Worm (Caenorhabditis elegans) whole organism, L3 larva: ENCODE measurements around the gene K04G11.3.

Experiments
- R02D3.7 ChIP-seq: fragments of 150-350 bp; optimal IDR thresholded peaks from 2 replicates; lab custom pipeline; 2014; ENCODE audit warnings: missing biosample characterization, missing genetic modification characterization
- ZK546.5 ChIP-seq: sonication (generic microtip); optimal IDR thresholded peaks from 2 replicates; lab custom pipeline; 2017; ENCODE audit warnings: missing biosample characterization, missing genetic modification characterization
- aly-2 ChIP-seq: fragments of 150-350 bp; optimal IDR thresholded peaks from 2 replicates; lab custom pipeline; 2014; ENCODE audit warnings: missing biosample characterization, missing genetic modification characterization
- ama-1 ChIP-seq: fragments of 150-350 bp; optimal IDR thresholded peaks from 2 replicates; lab custom pipeline; 2018
- ceh-16 ChIP-seq: sonication (generic microtip); optimal IDR thresholded peaks from 2 replicates; lab custom pipeline; 2017; ENCODE audit warnings: missing biosample characterization, missing genetic modification characterization
- ceh-28 ChIP-seq: fragments of 150-350 bp; optimal IDR thresholded peaks from 2 replicates; lab custom pipeline; 2014; ENCODE audit warnings: missing biosample characterization, missing genetic modification reagents, missing genetic modification characterization
- ceh-82 ChIP-seq: fragments of 150-350 bp; optimal IDR thresholded peaks from 2 replicates; lab custom pipeline; 2014; ENCODE audit warnings: missing biosample characterization, missing genetic modification characterization
- ceh-9 ChIP-seq: sonication (generic microtip); optimal IDR thresholded peaks from 2 replicates; lab custom pipeline; 2018; ENCODE audit warnings: missing biosample characterization, missing genetic modification characterization
- daf-12 ChIP-seq: fragments of 150-350 bp; optimal IDR thresholded peaks from 2 replicates; lab custom pipeline; 2014; ENCODE audit warnings: missing biosample characterization, missing genetic modification reagents, missing genetic modification characterization
- egl-27 ChIP-seq: sonication (generic microtip); optimal IDR thresholded peaks from 4 replicates; lab custom pipeline; 2017; ENCODE audit warnings: missing biosample characterization, missing genetic modification reagents, missing genetic modification characterization
- egl-5 ChIP-seq: fragments of 150-350 bp; optimal IDR thresholded peaks from 2 replicates; lab custom pipeline; 2017; ENCODE audit warnings: missing biosample characterization, missing genetic modification reagents, missing genetic modification characterization, inconsistent platforms
- elt-1 ChIP-seq: fragments of 150-350 bp; optimal IDR thresholded peaks from 2 replicates; lab custom pipeline; 2014; ENCODE audit warnings: missing biosample characterization, missing genetic modification characterization
- elt-2 ChIP-seq: sonication (generic microtip); optimal IDR thresholded peaks from 2 replicates; lab custom pipeline; 2016; ENCODE audit warnings: missing genetic modification reagents, mild to moderate bottlenecking, missing genetic modification characterization, missing compliant biosample characterization
- elt-3 ChIP-seq, 3 experiments: fragments of 150-350 bp in 1 of 3; sonication (generic microtip) in 2 of 3; optimal IDR thresholded peaks; 2 replicates in 2 of 3; 4 replicates in 1 of 3; lab custom pipeline; 2014 to 2017; ENCODE audit warnings: missing biosample characterization in 3 of 3, missing genetic modification characterization in 3 of 3
- eor-1 ChIP-seq, 2 experiments: fragments of 150-350 bp; optimal IDR thresholded peaks; 2 replicates each; lab custom pipeline; 2014 to 2018; ENCODE audit warnings: missing biosample characterization in 2 of 2, missing genetic modification characterization in 2 of 2
- fkh-10 ChIP-seq: sonication (generic microtip); optimal IDR thresholded peaks from 2 replicates; lab custom pipeline; 2017; ENCODE audit warnings: missing biosample characterization, missing genetic modification reagents, missing genetic modification characterization
- fkh-2 ChIP-seq: fragments of 150-350 bp; optimal IDR thresholded peaks from 2 replicates; lab custom pipeline; 2014; ENCODE audit warnings: missing biosample characterization, missing genetic modification reagents, missing genetic modification characterization
- fos-1 ChIP-seq: fragments of 150-350 bp; optimal IDR thresholded peaks from 2 replicates; lab custom pipeline; 2014; ENCODE audit warnings: missing biosample characterization, missing genetic modification characterization
- hmg-11 ChIP-seq: sonication (generic microtip); optimal IDR thresholded peaks from 2 replicates; lab custom pipeline; 2016; ENCODE audit warnings: missing genetic modification characterization, missing compliant biosample characterization
- jun-1 ChIP-seq: fragments of 150-350 bp; optimal IDR thresholded peaks from 2 replicates; lab custom pipeline; 2014; ENCODE audit warnings: missing biosample characterization, missing genetic modification reagents, missing genetic modification characterization
- lin-15B ChIP-seq: fragments of 150-350 bp; optimal IDR thresholded peaks from 2 replicates; lab custom pipeline; 2014; ENCODE audit warnings: missing biosample characterization, missing genetic modification characterization
- lin-39 ChIP-seq: fragments of 150-350 bp; optimal IDR thresholded peaks from 2 replicates; lab custom pipeline; 2018; ENCODE audit warnings: missing biosample characterization, missing genetic modification reagents, missing genetic modification characterization
- lsy-12 ChIP-seq: sonication (generic microtip); optimal IDR thresholded peaks from 2 replicates; lab custom pipeline; 2016; ENCODE audit warnings: mild to moderate bottlenecking, missing genetic modification characterization, missing compliant biosample characterization
- mml-1 ChIP-seq: fragments of 150-350 bp; sonication (generic microtip); optimal IDR thresholded peaks from 3 replicates; lab custom pipeline; 2014; ENCODE audit warnings: missing biosample characterization, missing genetic modification characterization
- nfya-1 ChIP-seq: sonication (generic microtip); optimal IDR thresholded peaks from 2 replicates; lab custom pipeline; 2017; ENCODE audit warnings: missing genetic modification characterization, mild to moderate bottlenecking, missing compliant biosample characterization, antibody characterized with exemption, moderate library complexity; ENCODE audit not compliant: insufficient read depth
- nhr-11 ChIP-seq: fragments of 150-350 bp; optimal IDR thresholded peaks from 2 replicates; lab custom pipeline; 2014; ENCODE audit warnings: missing biosample characterization, missing genetic modification characterization
- nhr-23 ChIP-seq: fragments of 150-350 bp; optimal IDR thresholded peaks from 2 replicates; lab custom pipeline; 2014; ENCODE audit warnings: missing biosample characterization, missing genetic modification reagents, missing genetic modification characterization
- nhr-25 ChIP-seq: sonication (generic microtip); optimal IDR thresholded peaks from 2 replicates; lab custom pipeline; 2017; ENCODE audit warnings: missing biosample characterization, missing genetic modification characterization
- nhr-28 ChIP-seq: fragments of 150-350 bp; optimal IDR thresholded peaks from 2 replicates; lab custom pipeline; 2014; ENCODE audit warnings: missing biosample characterization, missing genetic modification characterization
- nhr-43 ChIP-seq: sonication (generic microtip); optimal IDR thresholded peaks from 2 replicates; lab custom pipeline; 2016; ENCODE audit warnings: mild to moderate bottlenecking, missing genetic modification characterization, missing compliant biosample characterization; ENCODE audit not compliant: poor library complexity, severe bottlenecking
- nhr-67 ChIP-seq: fragments of 150-350 bp; optimal IDR thresholded peaks from 2 replicates; lab custom pipeline; 2014; ENCODE audit warnings: missing biosample characterization, missing genetic modification characterization
- nhr-76 ChIP-seq: fragments of 150-350 bp; sonication (generic microtip); optimal IDR thresholded peaks from 5 replicates; lab custom pipeline; 2014; ENCODE audit warnings: missing biosample characterization, missing genetic modification characterization
- nhr-77 ChIP-seq: fragments of 150-350 bp; optimal IDR thresholded peaks from 2 replicates; lab custom pipeline; 2014; ENCODE audit warnings: missing biosample characterization, missing genetic modification characterization
- pha-4 ChIP-seq: fragments of 150-350 bp; optimal IDR thresholded peaks from 2 replicates; lab custom pipeline; 2014; ENCODE audit warnings: missing biosample characterization, missing genetic modification reagents, missing genetic modification characterization
- pqm-1 ChIP-seq: fragments of 150-350 bp; optimal IDR thresholded peaks from 2 replicates; lab custom pipeline; 2017; ENCODE audit warnings: missing biosample characterization, missing genetic modification characterization, inconsistent platforms
- sea-2 ChIP-seq: fragments of 150-350 bp; sonication (generic microtip); optimal IDR thresholded peaks from 4 replicates; lab custom pipeline; 2014; ENCODE audit warnings: missing biosample characterization, missing genetic modification reagents, missing genetic modification characterization
- skn-1 ChIP-seq: fragments of 150-350 bp; optimal IDR thresholded peaks from 2 replicates; lab custom pipeline; 2014; ENCODE audit warnings: missing biosample characterization, missing genetic modification characterization
- tbx-2 ChIP-seq: sonication (generic microtip); optimal IDR thresholded peaks from 2 replicates; lab custom pipeline; 2016; ENCODE audit warnings: mild to moderate bottlenecking, missing genetic modification characterization, missing compliant biosample characterization
- unc-39 ChIP-seq: sonication (generic microtip); optimal IDR thresholded peaks from 4 replicates; lab custom pipeline; 2017; ENCODE audit warnings: missing biosample characterization, missing genetic modification characterization
- unc-62 ChIP-seq: fragments of 150-350 bp; sonication (generic microtip); optimal IDR thresholded peaks from 4 replicates; lab custom pipeline; 2014; ENCODE audit warnings: missing biosample characterization, missing genetic modification reagents, missing genetic modification characterization
- zag-1 ChIP-seq: fragments of 150-350 bp; optimal IDR thresholded peaks from 2 replicates; lab custom pipeline; 2014; ENCODE audit warnings: missing biosample characterization, missing genetic modification characterization
- ztf-11 ChIP-seq: fragments of 150-350 bp; optimal IDR thresholded peaks from 2 replicates; lab custom pipeline; 2014; ENCODE audit warnings: missing biosample characterization, missing genetic modification characterization

Gene K04G11.3

DNA sequence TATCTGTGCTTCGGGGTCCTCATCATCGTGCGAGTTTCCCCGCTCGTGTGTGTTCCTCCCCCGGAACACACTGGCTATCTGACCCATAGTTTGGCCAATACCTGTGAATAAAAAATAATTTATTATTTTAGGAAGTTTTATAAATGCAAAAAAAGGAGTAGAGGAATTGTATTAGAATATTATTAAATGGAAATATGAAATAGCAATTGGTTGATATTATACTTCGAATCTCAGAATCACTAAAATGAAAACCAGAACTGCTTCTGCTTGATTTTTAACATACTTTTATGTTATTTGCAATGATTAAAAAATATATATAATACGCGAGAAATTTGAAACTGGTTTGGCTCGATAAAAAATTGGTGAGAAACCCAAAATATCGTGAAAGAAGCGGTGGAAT lies 35.9 kb downstream of the K04G11.3 start, which contains the start of gene mgrn-1:
Gene mgrn-1 (minus strand): TSS at position 101 of the 400 bp plus-strand sequence.
- no peak for TF ChIP-seq ceh-82
- no peak for TF ChIP-seq nhr-11
- TF ChIP-seq ceh-28, result no peak
- TF ChIP-seq nhr-23 (tag; lab: Kevin White, UChicago), result no peak
- TF ChIP-seq fkh-10 (GFP tag; lab: Kevin White, UChicago), result no peak
- TF ChIP-seq nhr-67, result no peak
- no peak for TF ChIP-seq jun-1 (tag; lab: Kevin White, UChicago)
- TF ChIP-seq unc-39 (tag; lab: Kevin White, UChicago), result no peak
- no peak for TF ChIP-seq R02D3.7 (tag; lab: Kevin White, UChicago)
- TF ChIP-seq egl-27 (tag; lab: Kevin White, UChicago), result no peak
- no peak for TF ChIP-seq fkh-2 (tag; lab: Kevin White, UChicago)
- no peak for TF ChIP-seq hmg-11 (tag; lab: Kevin White, UChicago)
- no peak for TF ChIP-seq ztf-11 (tag; lab: Kevin White, UChicago)
- no peak for TF ChIP-seq ceh-9 (tag; lab: Kevin White, UChicago)
- no peak for TF ChIP-seq ceh-16 (tag; lab: Kevin White, UChicago)
- no peak for TF ChIP-seq aly-2 (tag; lab: Kevin White, UChicago)

- TF ChIP-seq skn-1 (tag; lab: Kevin White, UChicago) (no peak), nhr-23 (tag; lab: Kevin White, UChicago) (no peak), egl-5 (tag; lab: Kevin White, UChicago) (no peak), daf-12 (tag; lab: Kevin White, UChicago) (no peak), nhr-76 (tag; lab: Kevin White, UChicago) (no peak), pqm-1 (no peak), unc-62 (GFP tag; lab: Kevin White, UChicago) (no peak), tbx-2 (tag; lab: Kevin White, UChicago) (no peak), ama-1 (no peak), eor-1 (tag; optimal IDR thresholded peaks at IDR 0.05; lab: Kevin White, UChicago) (no peak), elt-2 (tag; lab: Kevin White, UChicago) (no peak), ceh-9 (tag; lab: Kevin White, UChicago) (no peak), zag-1 (tag; lab: Kevin White, UChicago) (no peak), mml-1 (tag; lab: Kevin White, UChicago) (no peak), lin-39 (tag; lab: Kevin White, UChicago) (no peak), hmg-11 (tag; lab: Kevin White, UChicago) (no peak), fkh-10 (GFP tag; lab: Kevin White, UChicago) (no peak)
- TF ChIP-seq, all 47 proteins: peak for 0
Observed at ce11 chrX:14309656-14310055, 37.8 kb downstream of the K04G11.3 start.

DNA sequence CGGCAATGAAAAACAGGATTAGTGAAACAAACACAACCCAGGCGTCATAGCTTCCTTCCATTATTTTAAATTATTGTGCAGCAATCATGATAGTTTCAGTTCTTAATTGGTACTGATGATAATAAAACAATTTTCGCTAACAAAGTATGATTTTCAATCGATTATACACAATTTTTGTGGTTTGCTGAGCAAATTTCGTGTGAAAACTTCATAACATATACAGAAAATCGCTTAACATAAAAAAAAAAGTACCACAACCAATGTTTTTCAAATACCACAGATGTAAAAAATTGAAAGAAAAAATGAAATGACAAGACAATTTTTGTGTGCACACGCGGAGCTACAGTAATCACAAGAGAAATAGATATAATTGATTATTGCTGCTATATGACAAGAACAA lies 39.8 kb downstream of the K04G11.3 start, which contains the start of gene gphr-2:
Gene gphr-2 (minus strand): TSS at position 101 of the 400 bp plus-strand sequence.
- TF ChIP-seq egl-27 (tag; lab: Kevin White, UChicago) (no peak), fos-1 (tag; lab: Kevin White, UChicago) (no peak), nhr-77 (tag; lab: Kevin White, UChicago) (no peak), unc-39 (tag; lab: Kevin White, UChicago) (no peak)

- TF ChIP-seq nfya-1 (no peak), mml-1 (tag; lab: Kevin White, UChicago) (no peak), elt-3 (tag; optimal IDR thresholded peaks at IDR 0.05; lab: Kevin White, UChicago) (no peak)
Observed at ce11 chrX:14303078-14303477, 44.4 kb downstream of the K04G11.3 start, which contains the start of gene C11H1.5. TSS of gene C11H1.5 (minus strand) at chrX:14303178.

- TF ChIP-seq lin-15B, result peak; percentile 20
- TF ChIP-seq ceh-82, result no peak
- no peak for TF ChIP-seq nhr-77 (tag; lab: Kevin White, UChicago)
- TF ChIP-seq nhr-23 (tag; lab: Kevin White, UChicago), result peak; percentile 29
- no peak for TF ChIP-seq unc-62 (GFP tag; lab: Kevin White, UChicago)
- TF ChIP-seq pha-4 (tag; lab: Kevin White, UChicago), result peak; percentile 80
- TF ChIP-seq nhr-28, result no peak
- no peak for TF ChIP-seq mml-1 (tag; lab: Kevin White, UChicago)
- TF ChIP-seq zag-1 (tag; lab: Kevin White, UChicago), result no peak
- no peak for TF ChIP-seq unc-39 (tag; lab: Kevin White, UChicago)
- no peak for TF ChIP-seq R02D3.7 (tag; lab: Kevin White, UChicago)
- no peak for TF ChIP-seq nhr-43 (tag; lab: Kevin White, UChicago)
- TF ChIP-seq nhr-25 (tag; lab: Kevin White, UChicago), result peak; percentile 68
- TF ChIP-seq tbx-2 (tag; lab: Kevin White, UChicago), result peak; percentile 37
- peak; percentile 37 for TF ChIP-seq egl-5 (tag; lab: Kevin White, UChicago)
- peak; percentile 93 for TF ChIP-seq nfya-1
- TF ChIP-seq ceh-28, result peak; percentile 93
- TF ChIP-seq elt-3 (tag; optimal IDR thresholded peaks at IDR 0.05; lab: Kevin White, UChicago), result peak in 1 of 3 experiments; percentile 12
- peak; percentile 58 for TF ChIP-seq egl-27 (tag; lab: Kevin White, UChicago)
- no peak for TF ChIP-seq fos-1 (tag; lab: Kevin White, UChicago)
- TF ChIP-seq nhr-67, result no peak
- TF ChIP-seq ztf-11 (tag; lab: Kevin White, UChicago), result no peak
- no peak for TF ChIP-seq sea-2 (GFP tag; lab: Kevin White, UChicago)
- peak; percentile 10 for TF ChIP-seq pqm-1
- TF ChIP-seq lsy-12, result peak; percentile 33
- peak; percentile 16 for TF ChIP-seq elt-1 (tag; lab: Kevin White, UChicago)
- TF ChIP-seq ZK546.5, result no peak
- no peak for TF ChIP-seq nhr-11
Observed at ce11 chrX:14297209-14297608, 50.3 kb downstream of the K04G11.3 start.
